Worm (Caenorhabditis elegans): ENCODE measurements around the gene F32G8.3.

DNA sequence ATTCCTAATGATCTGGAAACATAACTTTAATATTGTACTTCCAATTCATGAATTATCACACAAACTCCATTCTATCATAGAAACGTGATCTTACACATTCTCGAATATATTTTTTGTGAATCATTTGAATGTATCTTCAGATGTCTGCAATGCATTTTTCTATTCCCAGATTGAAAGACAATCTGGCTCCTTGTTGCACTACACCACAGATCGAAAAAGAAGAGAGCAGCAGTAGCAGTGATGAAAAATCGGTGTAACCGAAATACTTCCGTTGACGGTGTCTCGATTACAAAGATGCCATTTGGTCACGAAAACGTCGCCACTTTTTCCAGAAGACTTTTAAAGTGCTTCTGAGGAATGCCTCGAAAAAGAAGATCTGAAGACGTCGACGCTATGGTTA lies 15.1 kb downstream of the F32G8.3 start, which contains the start of gene degt-1:
- TF ChIP-seq elt-3 (tag; optimal IDR thresholded peaks at IDR 0.05) (no peak), ama-1 (optimal IDR thresholded peaks at IDR 0.05) (no peak), pha-4 (tag; optimal IDR thresholded peaks at IDR 0.05) (no peak), fkh-2 (tag; optimal IDR thresholded peaks at IDR 0.05) (no peak), snpc-4 (tag; optimal IDR thresholded peaks at IDR 0.05) (no peak), nhr-12 (tag; optimal IDR thresholded peaks at IDR 0.05) (no peak), fos-1 (tag; optimal IDR thresholded peaks at IDR 0.05) (no peak), elt-2 (tag; optimal IDR thresholded peaks at IDR 0.05) (no peak), ZK546.5 (tag; optimal IDR thresholded peaks at IDR 0.05) (no peak), nhr-11 (tag; optimal IDR thresholded peaks at IDR 0.05) (no peak), nhr-237 (tag; optimal IDR thresholded peaks at IDR 0.05) (no peak), unc-62 (GFP tag; optimal IDR thresholded peaks at IDR 0.05) (no peak), zag-1 (tag; optimal IDR thresholded peaks at IDR 0.05) (no peak), fkh-10 (GFP tag; optimal IDR thresholded peaks at IDR 0.05) (no peak)

All from whole organism, L3 larva.